Worm (Caenorhabditis elegans) whole organism, L3 larva: Measurements from ENCODE around the gene vha-4.

ENCODE experiments used
- R02D3.7 ChIP-seq: fragments of 150-350 bp; optimal IDR thresholded peaks from 2 replicates; lab custom pipeline; 2014; ENCODE audit warnings: missing biosample characterization, missing genetic modification characterization
- aly-2 ChIP-seq: fragments of 150-350 bp; optimal IDR thresholded peaks from 2 replicates; lab custom pipeline; 2014; ENCODE audit warnings: missing biosample characterization, missing genetic modification characterization
- daf-12 ChIP-seq: fragments of 150-350 bp; optimal IDR thresholded peaks from 2 replicates; lab custom pipeline; 2014; ENCODE audit warnings: missing biosample characterization, missing genetic modification reagents, missing genetic modification characterization
- fos-1 ChIP-seq: fragments of 150-350 bp; optimal IDR thresholded peaks from 2 replicates; lab custom pipeline; 2014; ENCODE audit warnings: missing biosample characterization, missing genetic modification characterization
- mdl-1 ChIP-seq: fragments of 150-350 bp; optimal IDR thresholded peaks from 2 replicates; lab custom pipeline; 2014; ENCODE audit warnings: missing biosample characterization, missing genetic modification characterization
- nhr-11 ChIP-seq: fragments of 150-350 bp; optimal IDR thresholded peaks from 2 replicates; lab custom pipeline; 2014; ENCODE audit warnings: missing biosample characterization, missing genetic modification characterization
- nhr-28 ChIP-seq: fragments of 150-350 bp; optimal IDR thresholded peaks from 2 replicates; lab custom pipeline; 2014; ENCODE audit warnings: missing biosample characterization, missing genetic modification characterization
- nhr-77 ChIP-seq: fragments of 150-350 bp; optimal IDR thresholded peaks from 2 replicates; lab custom pipeline; 2014; ENCODE audit warnings: missing biosample characterization, missing genetic modification characterization
- pqm-1 ChIP-seq: fragments of 150-350 bp; optimal IDR thresholded peaks from 2 replicates; lab custom pipeline; 2017; ENCODE audit warnings: missing biosample characterization, missing genetic modification characterization, inconsistent platforms
- snpc-4 ChIP-seq: fragments of 150-350 bp; optimal IDR thresholded peaks from 2 replicates; lab custom pipeline; 2014; ENCODE audit warnings: missing biosample characterization, missing genetic modification characterization
- unc-62 ChIP-seq: fragments of 150-350 bp; sonication (generic microtip); optimal IDR thresholded peaks from 4 replicates; lab custom pipeline; 2014; ENCODE audit warnings: missing biosample characterization, missing genetic modification reagents, missing genetic modification characterization

DNA sequence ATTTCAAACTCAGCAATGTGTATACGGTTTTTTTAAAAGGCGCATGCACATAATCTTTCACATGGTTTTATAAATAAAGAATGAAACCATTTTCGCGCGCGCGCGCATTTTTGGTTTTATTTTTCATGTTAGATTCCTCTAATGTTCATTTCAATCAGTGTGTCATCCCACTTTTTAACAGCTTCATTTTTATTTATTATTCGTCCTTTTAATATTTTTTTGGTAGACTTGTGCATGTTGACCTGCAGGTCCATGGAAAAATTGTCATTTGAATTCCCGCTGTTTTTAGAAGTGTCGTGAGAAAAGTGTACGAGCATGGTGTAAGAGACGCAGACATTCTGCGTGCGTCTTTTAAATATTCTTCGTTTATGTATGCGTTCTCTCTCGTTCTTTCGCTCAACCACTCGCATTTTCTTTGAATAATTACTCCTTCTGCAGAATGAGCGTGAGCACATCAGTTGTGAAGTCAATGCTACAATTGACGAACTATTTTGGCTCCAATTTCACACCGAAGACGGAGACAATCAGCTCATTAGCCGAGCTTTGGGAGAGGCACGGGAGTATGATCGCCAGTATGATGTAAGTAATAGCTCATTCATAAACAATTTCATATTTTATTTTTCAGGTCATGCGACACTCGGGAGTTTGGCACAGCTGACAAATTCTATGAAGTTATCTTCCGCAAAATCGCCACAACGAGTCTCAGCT lies 18.7 kb downstream of the vha-4 start, which contains the start of gene lin-5:
- TF ChIP-seq unc-62 (GFP tag; lab: Kevin White, UChicago) (no peak), mdl-1 (tag; lab: Kevin White, UChicago) (no peak), aly-2 (tag; lab: Kevin White, UChicago) (no peak), daf-12 (tag; lab: Kevin White, UChicago) (no peak), nhr-28 (tag; lab: Kevin White, UChicago) (no peak), R02D3.7 (no peak), nhr-77 (tag; lab: Kevin White, UChicago) (no peak), pqm-1 (tag; lab: Kevin White, UChicago) (no peak), nhr-11 (no peak), fos-1 (no peak), snpc-4 (tag; lab: Kevin White, UChicago) (peak; percentile 59)
